Fruit fly (Drosophila melanogaster): ENCODE results near the gene CG32104.

CG32104 gene

dm6 chr3L:12433710-12434109, 34.6 kb upstream of the CG32104 start:
- peak; percentile 53 for TF ChIP-seq svp (GFP tag)
- no peak for TF ChIP-seq Gug (GFP tag; IDR thresholded peaks at IDR 0.05)
- peak; percentile 40 for TF ChIP-seq CG7368 (GFP tag; optimal IDR thresholded peaks at IDR 0.05)

dm6 chr3L:12432392-12433012, 33.4 kb upstream of the CG32104 start, which contains the start of gene toe:
toe (minus strand) TSS chr3L:12432668.
- no peak for TF ChIP-seq CG6276 (GFP tag; optimal IDR thresholded peaks at IDR 0.05)
- no peak for TF ChIP-seq Sox15 (GFP tag; optimal IDR thresholded peaks at IDR 0.05)
- TF ChIP-seq acj6 (GFP tag; optimal IDR thresholded peaks at IDR 0.05): no peak
- no peak for TF ChIP-seq CG11294 (GFP tag; IDR thresholded peaks at IDR 0.05)
- TF ChIP-seq net (GFP tag; optimal IDR thresholded peaks at IDR 0.05): no peak
- no peak for TF ChIP-seq CG6808 (GFP tag; optimal IDR thresholded peaks at IDR 0.05)
- no peak for TF ChIP-seq fd85E (GFP tag; optimal IDR thresholded peaks at IDR 0.05)
- TF ChIP-seq CG31627 (GFP tag; optimal IDR thresholded peaks at IDR 0.05): no peak
- TF ChIP-seq Ets21C (GFP tag; optimal IDR thresholded peaks at IDR 0.05): no peak
- 0 out of 3 replicates have a peak, but pooled peaks have one; percentile 7 for TF ChIP-seq CG6163 (GFP tag; IDR thresholded peaks at IDR 0.05)
- TF ChIP-seq CG15336 (GFP tag; IDR thresholded peaks at IDR 0.05): no peak
- TF ChIP-seq CG34406 (GFP tag; optimal IDR thresholded peaks at IDR 0.05): no peak
- peak; percentile 30; the same call in 1 of the 3 replicates for TF ChIP-seq eg (GFP tag; IDR thresholded peaks at IDR 0.05)
- TF ChIP-seq CG3919 (GFP tag; optimal IDR thresholded peaks at IDR 0.05): peak; percentile 61
- no peak for TF ChIP-seq CG6854 (GFP tag; optimal IDR thresholded peaks at IDR 0.05)
- no peak for TF ChIP-seq CG8119 (GFP tag; IDR thresholded peaks at IDR 0.05)
- no peak for TF ChIP-seq vri (GFP tag; optimal IDR thresholded peaks at IDR 0.05)

dm6 chr3L:12420437-12420836, 21.3 kb upstream of the CG32104 start:
- no peak for TF ChIP-seq Smox (GFP tag; optimal IDR thresholded peaks at IDR 0.05)
- TF ChIP-seq cyc (GFP tag; optimal IDR thresholded peaks at IDR 0.05): peak; percentile 64
- TF ChIP-seq Ets96B (tag; optimal IDR thresholded peaks at IDR 0.05): no peak
- peak; percentile 41 for TF ChIP-seq CG10669 (GFP tag; optimal IDR thresholded peaks at IDR 0.05)
- peak; percentile 9 for TF ChIP-seq CG31627 (GFP tag; optimal IDR thresholded peaks at IDR 0.05)
- TF ChIP-seq ss (GFP tag; optimal IDR thresholded peaks at IDR 0.05): peak in 1 of 2 experiments; percentile 28
- TF ChIP-seq CG16779 (tag; optimal IDR thresholded peaks at IDR 0.05): no peak
- peak; percentile 8 for TF ChIP-seq Hr39 (GFP tag; optimal IDR thresholded peaks at IDR 0.05)
- TF ChIP-seq topi (GFP tag; optimal IDR thresholded peaks at IDR 0.05): peak; percentile 44
- TF ChIP-seq dsx (GFP tag; optimal IDR thresholded peaks at IDR 0.05; ENCODE audit: poor library complexity, severe bottlenecking): peak; percentile 25
- 0 out of 3 replicates have a peak, but pooled peaks have one; percentile 38 for TF ChIP-seq CG6163 (GFP tag; IDR thresholded peaks at IDR 0.05)
- TF ChIP-seq Eip93F (GFP tag; optimal IDR thresholded peaks at IDR 0.05): no peak
- peak; percentile 40 for TF ChIP-seq CG3919 (GFP tag; optimal IDR thresholded peaks at IDR 0.05)
- no peak for TF ChIP-seq Hr4 (GFP tag; optimal IDR thresholded peaks at IDR 0.05)
- TF ChIP-seq CG10631 (GFP tag; optimal IDR thresholded peaks at IDR 0.05): peak; percentile 13
- TF ChIP-seq CG3032 (tag; optimal IDR thresholded peaks at IDR 0.05): peak; percentile 5
- peak; percentile 28 for TF ChIP-seq lz (GFP tag; optimal IDR thresholded peaks at IDR 0.05)
- TF ChIP-seq Eip78C (GFP tag): peak; percentile 80
- peak; percentile 33 for TF ChIP-seq esn (GFP tag; optimal IDR thresholded peaks at IDR 0.05)
- peak; percentile 22 for TF ChIP-seq CG6792 (GFP tag; optimal IDR thresholded peaks at IDR 0.05)
- peak; percentile 16 for TF ChIP-seq CG9139 (GFP tag; optimal IDR thresholded peaks at IDR 0.05)

All from whole organism, prepupa.